Fruit fly (Drosophila melanogaster) whole organism, adult: Measurements from ENCODE around the gene mRpL23.

ENCODE experiments used
- CG14711 ChIP-seq: fragments of 200-800 bp; sonication (Bioruptor generic); optimal IDR thresholded peaks from 2 replicates; lab custom pipeline; 2018; ENCODE audit warnings: missing biosample characterization, mild to moderate bottlenecking, missing genetic modification characterization, moderate library complexity
- CG33017 ChIP-seq: fragments of 200-800 bp; sonication (Bioruptor generic); optimal IDR thresholded peaks from 2 replicates; lab custom pipeline; 2018; ENCODE audit warnings: missing biosample characterization, mild to moderate bottlenecking, missing genetic modification characterization, moderate library complexity
- CG5204 ChIP-seq: fragments of 200-800 bp; sonication (Bioruptor generic); optimal IDR thresholded peaks from 2 replicates; lab custom pipeline; 2016; ENCODE audit warnings: missing biosample characterization, missing genetic modification characterization
- CG7045 ChIP-seq: fragments of 200-800 bp; sonication (Bioruptor generic); optimal IDR thresholded peaks from 2 replicates; lab custom pipeline; 2017; ENCODE audit warnings: missing biosample characterization, mild to moderate bottlenecking, missing genetic modification characterization
- Hr96 ChIP-seq: fragments of 200-800 bp; sonication (Bioruptor generic); optimal IDR thresholded peaks from 2 replicates; lab custom pipeline; 2016; ENCODE audit warnings: missing biosample characterization, missing genetic modification characterization
- cic ChIP-seq: fragments of 200-800 bp; sonication (Bioruptor generic); optimal IDR thresholded peaks from 2 replicates; lab custom pipeline; 2017; ENCODE audit warnings: missing biosample characterization, mild to moderate bottlenecking, missing genetic modification characterization, moderate library complexity
- pad ChIP-seq: fragments of 200-800 bp; sonication (Bioruptor generic); optimal IDR thresholded peaks from 3 replicates; lab custom pipeline; 2017; ENCODE audit warnings: missing biosample characterization, missing genetic modification characterization, mild to moderate bottlenecking, moderate library complexity, missing genetic modification reagents
- tj ChIP-seq: fragments of 200-800 bp; sonication (Bioruptor generic); optimal IDR thresholded peaks from 3 replicates; lab custom pipeline; 2017; ENCODE audit warnings: missing biosample characterization, mild to moderate bottlenecking, missing genetic modification characterization, moderate library complexity
- toe ChIP-seq: fragments of 200-800 bp; sonication (Bioruptor generic); optimal IDR thresholded peaks from 2 replicates; lab custom pipeline; 2016; ENCODE audit warnings: missing biosample characterization, missing genetic modification characterization

dm6 chr3L:2390889-2391288, 17.4 kb upstream of the mRpL23 start, which contains the start of the genes CG32298 and CG32299:
- no peak for TF ChIP-seq tj (GFP tag; lab: Kevin White, UChicago)
- TF ChIP-seq CG7045 (GFP tag; lab: Kevin White, UChicago): no peak
- no peak for TF ChIP-seq Hr96 (GFP tag; lab: Kevin White, UChicago)
- TF ChIP-seq cic (GFP tag; lab: Kevin White, UChicago): no peak
- no peak for TF ChIP-seq CG33017 (tag; lab: Kevin White, UChicago)
- TF ChIP-seq CG5204 (GFP tag; lab: Kevin White, UChicago): no peak
- TF ChIP-seq pad (GFP tag; lab: Kevin White, UChicago): no peak
- TF ChIP-seq toe (GFP tag; lab: Kevin White, UChicago): no peak
- TF ChIP-seq CG14711 (tag; lab: Kevin White, UChicago): no peak
